Worm (Caenorhabditis elegans) whole organism, early embryonic: ENCODE data around the gene rgr-1.

Experiments used
- B0310.2 ChIP-seq: sonication (generic microtip); optimal IDR thresholded peaks from 2 replicates; lab custom pipeline; 2016; ENCODE audit warnings: mild to moderate bottlenecking, missing genetic modification characterization, missing compliant biosample characterization
- F13C5.2 ChIP-seq: sonication (generic microtip); optimal IDR thresholded peaks from 2 replicates; lab custom pipeline; 2017; ENCODE audit warnings: mild to moderate bottlenecking, missing genetic modification characterization, inconsistent platforms, missing compliant biosample characterization
- aly-1 ChIP-seq: sonication (generic microtip); optimal IDR thresholded peaks from 2 replicates; lab custom pipeline; 2016; ENCODE audit warnings: missing genetic modification characterization, missing compliant biosample characterization
- ama-1 ChIP-seq: fragments of 150-350 bp; optimal IDR thresholded peaks from 2 replicates; lab custom pipeline; 2014
- ceh-13 ChIP-seq: fragments of 200-800 bp; sonication (Bioruptor generic); optimal IDR thresholded peaks from 2 replicates; lab custom pipeline; 2018; ENCODE audit warnings: mild to moderate bottlenecking, missing genetic modification characterization, missing compliant biosample characterization
- ceh-36 ChIP-seq: sonication (generic microtip); optimal IDR thresholded peaks from 2 replicates; lab custom pipeline; 2016; ENCODE audit warnings: missing genetic modification characterization, inconsistent platforms, missing compliant biosample characterization
- ets-7 ChIP-seq: sonication (generic microtip); optimal IDR thresholded peaks from 2 replicates; lab custom pipeline; 2016; ENCODE audit warnings: missing genotype, missing genetic modification characterization, missing compliant biosample characterization
- flt-1 ChIP-seq: fragments of 200-800 bp; sonication (Bioruptor generic); IDR thresholded peaks from 2 replicates; pipeline ENCODE4 v1.3.6; 2022; ENCODE audit warnings: missing genetic modification characterization, missing compliant biosample characterization
- hmbx-1 ChIP-seq: sonication (generic microtip); optimal IDR thresholded peaks from 2 replicates; lab custom pipeline; 2016; ENCODE audit warnings: mild to moderate bottlenecking, missing genetic modification characterization, missing compliant biosample characterization
- hmg-4 ChIP-seq: fragments of 200-800 bp; sonication (Bioruptor generic); optimal IDR thresholded peaks from 2 replicates; lab custom pipeline; 2018; ENCODE audit warnings: mild to moderate bottlenecking, missing genetic modification characterization, missing compliant biosample characterization
- hnd-1 ChIP-seq: sonication (generic microtip); optimal IDR thresholded peaks from 2 replicates; lab custom pipeline; 2016; ENCODE audit warnings: missing genetic modification characterization, missing compliant biosample characterization
- pes-1 ChIP-seq: fragments of 200-800 bp; sonication (Bioruptor generic); IDR thresholded peaks from 2 replicates; pipeline ENCODE4 v1.3.6; 2022; ENCODE audit warnings: missing genetic modification reagents, missing genetic modification characterization, missing compliant biosample characterization
- scrt-1 ChIP-seq: fragments of 200-800 bp; sonication (Bioruptor generic); IDR thresholded peaks from 2 replicates; pipeline ENCODE4 v1.3.6; 2022; ENCODE audit warnings: missing genetic modification characterization, missing compliant biosample characterization
- sea-1 ChIP-seq: fragments of 200-800 bp; sonication (Bioruptor generic); conservative IDR thresholded peaks from 2 replicates; pipeline ENCODE4 v1.3.6; 2022; ENCODE audit warnings: missing genetic modification characterization, missing compliant biosample characterization
- tbx-11 ChIP-seq: fragments of 200-800 bp; sonication (Bioruptor generic); IDR thresholded peaks from 2 replicates; pipeline ENCODE4 v1.3.6; 2022; ENCODE audit warnings: missing genetic modification characterization, missing compliant biosample characterization
- tbx-37 ChIP-seq: fragments of 200-800 bp; sonication (Bioruptor generic); conservative IDR thresholded peaks from 2 replicates; pipeline ENCODE4 v1.3.6; 2022; ENCODE audit warnings: missing genetic modification reagents, missing genetic modification characterization, missing compliant biosample characterization
- tra-4 ChIP-seq: sonication (generic microtip); optimal IDR thresholded peaks from 2 replicates; lab custom pipeline; 2017; ENCODE audit warnings: missing genetic modification characterization, missing compliant biosample characterization

The rgr-1 gene

DNA sequence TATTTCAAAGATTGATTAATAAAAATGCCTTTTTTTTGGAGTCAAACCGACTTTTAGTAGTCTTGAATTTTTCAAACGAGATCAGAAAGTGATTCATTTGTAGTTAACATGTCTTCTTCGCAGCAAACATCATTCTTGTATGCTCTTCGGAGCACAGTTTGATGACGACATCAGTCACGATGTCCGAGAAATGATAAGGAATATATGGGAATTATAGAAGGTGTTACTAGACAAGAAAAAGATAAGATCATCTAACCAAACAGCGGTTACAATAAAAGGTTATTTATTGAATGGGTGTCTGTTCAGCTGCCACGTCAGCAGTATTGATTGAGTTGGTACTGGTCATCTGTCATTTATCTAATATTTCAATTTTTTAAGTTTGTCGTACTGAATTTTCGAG is 27.2 kb upstream of the rgr-1 start:
- TF ChIP-seq tra-4 (tag; lab: Kevin White, UChicago) (no peak), ets-7 (tag; lab: Kevin White, UChicago) (no peak), flt-1 (GFP tag; lab: Robert Waterston, UW) (no peak), ceh-13 (GFP tag; lab: Kevin White, UChicago) (no peak), hnd-1 (tag; lab: Kevin White, UChicago) (no peak), hmbx-1 (tag; lab: Kevin White, UChicago) (no peak), pes-1 (GFP tag; lab: Robert Waterston, UW) (no peak), hmg-4 (no peak), tbx-11 (GFP tag; lab: Robert Waterston, UW) (no peak), scrt-1 (GFP tag; lab: Robert Waterston, UW) (no peak), aly-1 (tag; lab: Kevin White, UChicago) (no peak), sea-1 (no peak), B0310.2 (tag; lab: Kevin White, UChicago) (no peak), ceh-36 (tag; lab: Kevin White, UChicago) (no peak), tbx-37 (no peak), ama-1 (lab: Kevin White, UChicago) (no peak), F13C5.2 (tag; lab: Kevin White, UChicago) (no peak)

DNA sequence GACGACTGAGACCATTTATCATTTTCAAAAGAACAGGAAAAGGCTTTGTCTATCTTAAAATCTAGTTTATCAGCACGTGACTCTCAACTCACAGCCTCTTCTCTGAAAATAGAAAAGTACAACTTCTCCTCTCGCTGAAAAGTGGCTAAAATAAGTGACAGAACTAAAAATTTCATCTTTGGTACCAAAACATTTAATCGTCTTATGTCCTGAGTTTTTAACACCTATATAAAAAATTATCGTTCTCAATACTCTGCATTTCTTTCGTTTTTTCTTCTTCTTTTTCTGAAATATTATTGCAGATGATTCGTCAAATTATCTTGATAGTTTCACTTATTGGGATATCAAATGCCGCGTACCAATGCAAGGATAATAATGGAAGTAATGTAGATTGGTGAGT is 26.6 kb upstream of the rgr-1 start, which contains the start of gene crn-6:
crn-6 (plus strand) TSS at position 301 of the 400 bp plus-strand sequence.
- TF ChIP-seq aly-1 (tag; lab: Kevin White, UChicago) (no peak), tbx-11 (GFP tag; lab: Robert Waterston, UW) (no peak), flt-1 (GFP tag; lab: Robert Waterston, UW) (no peak), pes-1 (GFP tag; lab: Robert Waterston, UW) (no peak), F13C5.2 (tag; lab: Kevin White, UChicago) (no peak), ets-7 (tag; lab: Kevin White, UChicago) (no peak), hnd-1 (tag; lab: Kevin White, UChicago) (no peak), scrt-1 (GFP tag; lab: Robert Waterston, UW) (no peak), hmbx-1 (tag; lab: Kevin White, UChicago) (no peak), ama-1 (lab: Kevin White, UChicago) (no peak), tbx-37 (no peak), ceh-13 (GFP tag; lab: Kevin White, UChicago) (no peak)

DNA sequence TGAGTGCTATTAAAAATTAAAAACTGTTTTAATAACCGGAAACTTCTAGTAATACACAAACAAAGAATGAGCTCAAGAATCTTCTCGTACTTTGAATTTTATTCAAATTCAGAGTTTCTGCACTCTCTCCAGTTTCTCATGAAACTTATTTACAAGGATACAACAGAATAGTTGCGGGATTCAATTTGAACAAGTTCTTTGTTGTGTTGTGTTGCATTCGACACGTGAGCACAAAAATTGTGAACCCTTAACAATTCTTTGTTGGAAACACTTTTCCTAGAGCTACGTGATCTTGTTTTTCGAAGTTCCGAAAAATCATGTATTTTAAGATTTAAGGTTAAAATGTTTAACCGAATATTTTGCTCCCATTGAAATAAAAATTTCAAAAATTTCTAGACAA is 19.8 kb upstream of the rgr-1 start:
- TF ChIP-seq aly-1 (tag; lab: Kevin White, UChicago) (no peak), hmbx-1 (tag; lab: Kevin White, UChicago) (no peak), ceh-13 (GFP tag; lab: Kevin White, UChicago) (no peak), tbx-11 (GFP tag; lab: Robert Waterston, UW) (no peak), B0310.2 (tag; lab: Kevin White, UChicago) (no peak), sea-1 (no peak), tra-4 (tag; lab: Kevin White, UChicago) (no peak)

DNA sequence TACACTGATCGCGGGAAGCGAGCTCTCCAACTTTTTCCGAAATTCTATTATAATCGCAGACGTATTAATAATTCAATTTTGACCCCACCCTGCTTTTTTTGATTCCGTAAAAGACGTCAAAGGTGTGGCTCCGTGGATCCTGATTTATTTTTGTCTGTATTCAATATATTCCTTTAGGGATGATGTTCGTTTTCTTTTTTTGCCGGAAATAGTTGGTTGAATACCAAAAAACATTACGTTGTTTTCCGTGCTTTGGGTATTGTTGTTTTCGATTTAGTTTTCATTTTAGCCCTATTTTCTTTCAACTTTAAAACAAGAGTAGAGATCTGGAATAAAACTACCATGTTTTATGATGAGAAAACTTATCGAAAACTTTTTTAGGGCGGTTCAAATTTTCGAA is 16.8 kb upstream of the rgr-1 start:
- TF ChIP-seq aly-1 (tag; lab: Kevin White, UChicago), result no peak
- TF ChIP-seq F13C5.2 (tag; lab: Kevin White, UChicago), result no peak
- no peak for TF ChIP-seq tbx-37
- TF ChIP-seq B0310.2 (tag; lab: Kevin White, UChicago), result no peak
- TF ChIP-seq scrt-1 (GFP tag; lab: Robert Waterston, UW), result no peak

DNA sequence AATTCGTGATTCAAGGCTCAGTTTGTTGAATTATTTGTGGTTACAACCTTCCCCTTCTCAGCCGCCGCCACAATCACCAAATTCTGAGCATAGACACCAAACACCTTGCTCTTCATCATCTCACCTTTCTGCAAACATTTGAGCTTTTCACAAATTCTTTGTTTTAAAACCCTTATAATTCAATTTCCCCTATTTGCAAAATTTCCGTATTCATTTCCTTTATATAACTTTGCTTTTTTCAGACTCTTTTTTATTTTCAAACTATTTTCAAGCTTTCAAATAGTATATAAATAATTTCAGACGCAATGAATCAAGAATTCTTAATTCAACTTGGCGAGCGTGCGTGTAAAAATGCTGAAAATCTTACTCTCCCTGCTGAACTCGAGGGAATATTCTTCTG is 10.0 kb upstream of the rgr-1 start, which contains the start of gene tkr-1:
tkr-1 (plus strand) TSS at position 301 of the 400 bp plus-strand sequence.
- TF ChIP-seq hnd-1 (tag; lab: Kevin White, UChicago), result no peak

DNA sequence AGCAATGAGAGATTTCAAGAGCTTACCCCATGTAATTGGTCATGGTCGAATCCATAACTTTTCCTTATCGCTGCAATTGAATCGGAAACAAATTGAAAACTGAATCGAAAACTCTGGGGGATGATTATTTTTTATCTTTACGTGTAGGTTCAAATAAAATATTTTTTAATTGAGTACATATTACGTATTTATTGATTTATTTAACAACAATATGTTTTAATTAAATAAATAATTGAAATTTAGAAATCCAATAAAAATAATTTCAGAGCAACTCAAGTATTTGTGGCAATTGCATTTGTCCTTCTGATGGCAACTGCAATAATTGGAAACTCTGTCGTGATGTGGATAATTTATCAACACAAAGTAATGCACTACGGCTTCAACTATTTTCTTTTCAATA is 8.0 kb upstream of the rgr-1 start, which contains the start of gene C38C10.3:
C38C10.3 (minus strand) TSS at position 101 of the 400 bp plus-strand sequence.
- no peak for TF ChIP-seq hmbx-1 (tag; lab: Kevin White, UChicago)
- no peak for TF ChIP-seq B0310.2 (tag; lab: Kevin White, UChicago)
- no peak for TF ChIP-seq ets-7 (tag; lab: Kevin White, UChicago)
- no peak for TF ChIP-seq pes-1 (GFP tag; lab: Robert Waterston, UW)
- no peak for TF ChIP-seq tbx-11 (GFP tag; lab: Robert Waterston, UW)
- TF ChIP-seq ceh-36 (tag; lab: Kevin White, UChicago), result no peak
- TF ChIP-seq scrt-1 (GFP tag; lab: Robert Waterston, UW), result no peak
- TF ChIP-seq hnd-1 (tag; lab: Kevin White, UChicago), result no peak
- no peak for TF ChIP-seq ama-1 (lab: Kevin White, UChicago)
- no peak for TF ChIP-seq tbx-37
- TF ChIP-seq aly-1 (tag; lab: Kevin White, UChicago), result no peak
- TF ChIP-seq sea-1, result no peak
- no peak for TF ChIP-seq F13C5.2 (tag; lab: Kevin White, UChicago)
- TF ChIP-seq flt-1 (GFP tag; lab: Robert Waterston, UW), result no peak
- TF ChIP-seq ceh-13 (GFP tag; lab: Kevin White, UChicago), result no peak
- no peak for TF ChIP-seq tra-4 (tag; lab: Kevin White, UChicago)

DNA sequence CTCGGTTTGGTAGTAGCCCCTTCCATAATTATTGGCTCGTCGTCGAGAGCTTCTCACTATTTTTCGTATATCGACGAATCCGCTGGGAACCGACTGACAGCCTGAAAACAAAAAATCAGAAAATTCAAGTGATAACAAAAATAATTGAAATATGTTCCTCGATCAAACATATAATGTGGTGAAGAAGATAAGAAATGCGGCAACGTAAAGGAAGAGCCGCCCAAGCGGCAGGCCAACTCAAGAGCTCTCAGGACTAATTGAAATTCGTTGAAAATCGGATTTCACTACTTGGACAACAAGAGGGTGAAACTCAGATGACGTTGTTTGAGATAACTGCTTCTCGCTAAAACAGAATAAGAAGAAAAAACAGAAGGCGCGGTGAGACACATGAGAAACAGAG is 3.5 kb upstream of the rgr-1 start, which contains the start of gene slc-17.2:
slc-17.2 (minus strand) TSS at position 101 of the 400 bp plus-strand sequence.
- TF ChIP-seq sea-1 (no peak), ceh-36 (tag; lab: Kevin White, UChicago) (no peak), hmbx-1 (tag; lab: Kevin White, UChicago) (no peak)

DNA sequence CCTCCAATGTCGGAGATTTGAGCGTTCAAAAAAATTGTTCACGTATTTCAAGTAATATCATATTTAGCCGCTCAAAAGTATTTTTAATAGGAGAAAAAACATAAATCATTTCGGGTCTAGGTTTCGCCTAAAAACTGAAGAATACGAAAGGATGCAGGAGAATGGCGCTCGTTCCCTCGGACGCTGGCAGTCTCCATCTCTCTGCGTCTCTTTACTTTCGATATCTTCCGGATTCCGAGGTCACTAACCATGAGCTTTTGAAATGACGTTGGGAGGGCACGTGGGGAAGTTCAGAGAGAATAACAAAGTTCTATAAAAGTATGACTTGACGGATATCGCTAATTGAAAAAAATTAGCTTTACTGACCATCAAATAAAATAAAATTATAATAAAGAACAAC is 2.6 kb upstream of the rgr-1 start:
- TF ChIP-seq hmg-4 (no peak), B0310.2 (tag; lab: Kevin White, UChicago) (no peak), tbx-11 (GFP tag; lab: Robert Waterston, UW) (no peak)
